Worm (Caenorhabditis elegans) whole organism, L4 larva: ENCODE results near the gene Y62H9A.9.

Source experiments
- D1046.2 ChIP-seq: fragments of 200-800 bp; sonication (Bioruptor generic); IDR thresholded peaks from 2 replicates; pipeline ENCODE4 v1.3.6; 2022; ENCODE audit warnings: missing genetic modification characterization, missing compliant biosample characterization
- F26F4.8 ChIP-seq: fragments of 200-800 bp; sonication (Bioruptor generic); conservative IDR thresholded peaks from 2 replicates; pipeline ENCODE4 v1.3.6; 2022; ENCODE audit warnings: missing genetic modification characterization, missing compliant biosample characterization
- F44E2.7 ChIP-seq: fragments of 200-800 bp; sonication (Bioruptor generic); IDR thresholded peaks from 2 replicates; pipeline ENCODE4 v2.1.2; 2022; ENCODE audit warnings: missing genetic modification characterization, missing compliant biosample characterization
- R02D3.7 ChIP-seq: fragments of 150-350 bp; sonication (generic microtip); optimal IDR thresholded peaks from 3 replicates; lab custom pipeline; 2014; ENCODE audit warnings: missing biosample characterization, missing genetic modification characterization
- Y105C5A.15 ChIP-seq: fragments of 200-800 bp; sonication (Bioruptor generic); IDR thresholded peaks from 2 replicates; pipeline ENCODE4 v1.3.6; 2022; ENCODE audit warnings: missing genetic modification characterization, missing compliant biosample characterization
- Y48G9A.11 ChIP-seq: fragments of 200-800 bp; sonication (Bioruptor generic); IDR thresholded peaks from 2 replicates; pipeline ENCODE4 v1.3.6; 2022; ENCODE audit warnings: missing genetic modification reagents, missing genetic modification characterization, missing compliant biosample characterization
- ama-1 ChIP-seq: fragments of 150-350 bp; optimal IDR thresholded peaks from 2 replicates; lab custom pipeline; 2014; ENCODE audit warnings: inconsistent platforms, mixed read lengths
- attf-4 ChIP-seq: sonication (generic microtip); optimal IDR thresholded peaks from 3 replicates; lab custom pipeline; 2017; ENCODE audit warnings: missing biosample characterization, missing genetic modification characterization
- ceh-82 ChIP-seq: sonication (generic microtip); optimal IDR thresholded peaks from 2 replicates; lab custom pipeline; 2017; ENCODE audit warnings: missing biosample characterization, missing genetic modification characterization
- cey-2 ChIP-seq: sonication (generic microtip); optimal IDR thresholded peaks from 3 replicates; lab custom pipeline; 2017; ENCODE audit warnings: missing genetic modification characterization, mild to moderate bottlenecking, missing compliant biosample characterization, antibody characterized with exemption, borderline replicate concordance; ENCODE audit not compliant: insufficient read depth
- ctbp-1 ChIP-seq: fragments of 200-800 bp; sonication (Bioruptor generic); IDR thresholded peaks from 2 replicates; pipeline ENCODE4 v1.3.6; 2022; ENCODE audit warnings: missing genetic modification reagents, missing genetic modification characterization, missing compliant biosample characterization
- daf-12 ChIP-seq: fragments of 150-350 bp; optimal IDR thresholded peaks from 2 replicates; lab custom pipeline; 2014; ENCODE audit warnings: missing biosample characterization, missing genetic modification reagents, missing genetic modification characterization
- daf-16 ChIP-seq, 3 experiments: sonication (generic microtip); optimal IDR thresholded peaks; 2 replicates each; lab custom pipeline; 2016 to 2017; ENCODE audit warnings: missing genetic modification characterization in 3 of 3, missing genetic modification reagents in 3 of 3, mild to moderate bottlenecking in 2 of 3, missing compliant biosample characterization in 2 of 3, missing biosample characterization in 1 of 3, moderate library complexity in 1 of 3
- daf-19 ChIP-seq: fragments of 200-800 bp; sonication (Bioruptor generic); conservative IDR thresholded peaks from 2 replicates; pipeline ENCODE4 v1.3.6; 2022; ENCODE audit warnings: missing genetic modification characterization, missing compliant biosample characterization
- dmd-8 ChIP-seq: fragments of 200-800 bp; sonication (Bioruptor generic); IDR thresholded peaks from 2 replicates; pipeline ENCODE4 v1.3.6; 2022; ENCODE audit warnings: missing genetic modification characterization, missing compliant biosample characterization
- duxl-1 ChIP-seq: sonication (generic microtip); optimal IDR thresholded peaks from 2 replicates; lab custom pipeline; 2016; ENCODE audit warnings: mild to moderate bottlenecking, missing genetic modification characterization, moderate library complexity, missing compliant biosample characterization; ENCODE audit not compliant: poor library complexity
- dve-1 ChIP-seq: sonication (generic microtip); optimal IDR thresholded peaks from 2 replicates; lab custom pipeline; 2017; ENCODE audit warnings: antibody characterized with exemption, mild to moderate bottlenecking, missing genetic modification characterization, missing compliant biosample characterization; ENCODE audit not compliant: insufficient read depth
- egl-27 ChIP-seq: sonication (generic microtip); optimal IDR thresholded peaks from 3 replicates; lab custom pipeline; 2017; ENCODE audit warnings: missing biosample characterization, missing genetic modification reagents, missing genetic modification characterization
- fos-1 ChIP-seq: fragments of 150-350 bp; optimal IDR thresholded peaks from 2 replicates; lab custom pipeline; 2014; ENCODE audit warnings: missing biosample characterization, missing genetic modification characterization
- hif-1 ChIP-seq, 2 experiments: sonication (generic microtip); optimal IDR thresholded peaks; 2 replicates each; lab custom pipeline; 2016 to 2017; ENCODE audit warnings: missing compliant biosample characterization in 2 of 2, missing genetic modification characterization in 2 of 2, missing genetic modification reagents in 2 of 2, missing genotype in 2 of 2, mild to moderate bottlenecking in 1 of 2
- hlh-11 ChIP-seq: fragments of 200-800 bp; sonication (Bioruptor generic); optimal IDR thresholded peaks from 2 replicates; lab custom pipeline; 2018; ENCODE audit warnings: mild to moderate bottlenecking, missing genetic modification characterization, missing compliant biosample characterization
- hmg-1.1 ChIP-seq: fragments of 200-800 bp; sonication (Bioruptor generic); IDR thresholded peaks from 2 replicates; pipeline ENCODE4 v1.3.6; 2022; ENCODE audit warnings: missing genetic modification reagents, missing genetic modification characterization, missing compliant biosample characterization
- lin-13 ChIP-seq: fragments of 150-350 bp; optimal IDR thresholded peaks from 2 replicates; lab custom pipeline; 2014; ENCODE audit warnings: missing biosample characterization, missing genetic modification reagents, missing genetic modification characterization
- lin-38 ChIP-seq: fragments of 200-800 bp; sonication (Bioruptor generic); IDR thresholded peaks from 2 replicates; pipeline ENCODE4 v1.3.6; 2022; ENCODE audit warnings: missing genetic modification reagents, missing genetic modification characterization, missing compliant biosample characterization
- lin-39 ChIP-seq: fragments of 150-350 bp; optimal IDR thresholded peaks from 2 replicates; lab custom pipeline; 2014; ENCODE audit warnings: missing biosample characterization, missing genetic modification reagents, missing genetic modification characterization
- mdt-29 ChIP-seq: fragments of 200-800 bp; sonication (Bioruptor generic); IDR thresholded peaks from 2 replicates; pipeline ENCODE4 v1.3.6; 2022; ENCODE audit warnings: missing genetic modification reagents, missing genetic modification characterization, missing compliant biosample characterization
- mep-1 ChIP-seq: fragments of 150-350 bp; sonication (generic microtip); optimal IDR thresholded peaks from 3 replicates; lab custom pipeline; 2014; ENCODE audit warnings: missing biosample characterization, missing genetic modification characterization
- mes-2 ChIP-seq: sonication (generic microtip); optimal IDR thresholded peaks from 2 replicates; lab custom pipeline; 2016; ENCODE audit warnings: missing genotype, mild to moderate bottlenecking, missing genetic modification characterization, missing compliant biosample characterization; ENCODE audit not compliant: poor library complexity, severe bottlenecking
- mxl-3 ChIP-seq: fragments of 200-800 bp; sonication (Bioruptor generic); optimal IDR thresholded peaks from 2 replicates; lab custom pipeline; 2018; ENCODE audit warnings: mild to moderate bottlenecking, missing genetic modification characterization, missing compliant biosample characterization
- nhr-11 ChIP-seq: fragments of 150-350 bp; optimal IDR thresholded peaks from 2 replicates; lab custom pipeline; 2014; ENCODE audit warnings: missing biosample characterization, missing genetic modification characterization
- nhr-25 ChIP-seq: sonication (generic microtip); optimal IDR thresholded peaks from 2 replicates; lab custom pipeline; 2017; ENCODE audit warnings: missing genetic modification characterization, mild to moderate bottlenecking, missing compliant biosample characterization, antibody characterized with exemption, moderate library complexity, borderline replicate concordance; ENCODE audit not compliant: insufficient read depth
- nhr-41 ChIP-seq: fragments of 200-800 bp; sonication (Bioruptor generic); IDR thresholded peaks from 2 replicates; pipeline ENCODE4 v1.3.6; 2022; ENCODE audit warnings: missing genetic modification reagents, missing genetic modification characterization, missing compliant biosample characterization
- nhr-42 ChIP-seq: fragments of 200-800 bp; sonication (Bioruptor generic); IDR thresholded peaks from 2 replicates; pipeline ENCODE4 v1.3.6; 2022; ENCODE audit warnings: missing genetic modification characterization, missing compliant biosample characterization
- nhr-6 ChIP-seq: fragments of 150-350 bp; optimal IDR thresholded peaks from 2 replicates; lab custom pipeline; 2014; ENCODE audit warnings: missing biosample characterization, missing genetic modification characterization
- pha-4 ChIP-seq, 2 experiments: fragments of 150-350 bp in 1 of 2; fragments of 200-800 bp in 1 of 2; sonication (Bioruptor generic) in 1 of 2; IDR thresholded peaks in 1 of 2; optimal IDR thresholded peaks in 1 of 2; 2 replicates each; pipeline versions ENCODE4 v1.3.6 to Lab custom; 2014 to 2022; ENCODE audit warnings: missing genetic modification characterization in 2 of 2, missing genetic modification reagents in 2 of 2, missing biosample characterization in 1 of 2, missing compliant biosample characterization in 1 of 2
- php-3 ChIP-seq: fragments of 200-800 bp; sonication (Bioruptor generic); IDR thresholded peaks from 2 replicates; pipeline ENCODE4 v1.3.6; 2022; ENCODE audit warnings: missing genetic modification reagents, missing genetic modification characterization, missing compliant biosample characterization
- pqm-1 ChIP-seq: sonication (generic microtip); optimal IDR thresholded peaks from 2 replicates; lab custom pipeline; 2017; ENCODE audit warnings: missing biosample characterization, missing genetic modification characterization
- rbr-2 ChIP-seq: sonication (generic microtip); optimal IDR thresholded peaks from 2 replicates; lab custom pipeline; 2016; ENCODE audit warnings: missing genotype, missing genetic modification characterization, missing compliant biosample characterization
- skn-1 ChIP-seq: fragments of 150-350 bp; optimal IDR thresholded peaks from 2 replicates; lab custom pipeline; 2014; ENCODE audit warnings: missing biosample characterization, missing genetic modification characterization
- spr-3 ChIP-seq: fragments of 200-800 bp; sonication (Bioruptor generic); optimal IDR thresholded peaks from 2 replicates; lab custom pipeline; 2018; ENCODE audit warnings: mild to moderate bottlenecking, missing genetic modification characterization, missing compliant biosample characterization
- unc-130 ChIP-seq: sonication (generic microtip); optimal IDR thresholded peaks from 2 replicates; lab custom pipeline; 2016; ENCODE audit warnings: missing genetic modification reagents, missing genetic modification characterization, missing compliant biosample characterization
- unc-62 ChIP-seq, 3 experiments: fragments of 150-350 bp in 1 of 3; sonication (generic microtip); optimal IDR thresholded peaks in 2 of 3; peaks in 1 of 3; 1 replicate in 1 of 3; 2 replicates in 2 of 3; lab custom pipeline; 2014 to 2017; ENCODE audit warnings: missing biosample characterization in 3 of 3, missing genetic modification characterization in 3 of 3, missing genetic modification reagents in 3 of 3, missing genotype in 1 of 3
- vab-7 ChIP-seq: fragments of 200-800 bp; sonication (Bioruptor generic); IDR thresholded peaks from 2 replicates; pipeline ENCODE4 v1.3.6; 2022; ENCODE audit warnings: missing genetic modification reagents, missing genetic modification characterization, missing compliant biosample characterization
- zag-1 ChIP-seq: fragments of 150-350 bp; optimal IDR thresholded peaks from 2 replicates; lab custom pipeline; 2014; ENCODE audit warnings: missing biosample characterization, missing genetic modification characterization
- zfp-3 ChIP-seq: fragments of 200-800 bp; sonication (Bioruptor generic); conservative IDR thresholded peaks from 2 replicates; pipeline ENCODE4 v1.3.6; 2022; ENCODE audit warnings: missing genetic modification reagents, missing genetic modification characterization, missing compliant biosample characterization
- zip-11 ChIP-seq: fragments of 200-800 bp; sonication (Bioruptor generic); IDR thresholded peaks from 2 replicates; pipeline ENCODE4 v1.3.6; 2022; ENCODE audit warnings: missing genetic modification characterization, missing compliant biosample characterization
- zip-2 ChIP-seq: fragments of 150-350 bp; optimal IDR thresholded peaks from 2 replicates; lab custom pipeline; 2014; ENCODE audit warnings: missing biosample characterization, missing genetic modification characterization
- ztf-11 ChIP-seq: fragments of 150-350 bp; optimal IDR thresholded peaks from 2 replicates; lab custom pipeline; 2014; ENCODE audit warnings: missing biosample characterization, missing genetic modification characterization

The Y62H9A.9 gene

ce11 chrX:11937343-11937935, 39.5 kb upstream of the Y62H9A.9 start (continued):
- TF ChIP-seq mdt-29 (GFP tag; lab: Robert Waterston, UW) = peak; percentile 95
- peak; percentile 96 to 98 for TF ChIP-seq daf-16 (GFP tag; optimal IDR thresholded peaks at IDR 0.05; lab: Kevin White, UChicago)
- peak; percentile 93 for TF ChIP-seq daf-16 (tag; optimal IDR thresholded peaks at IDR 0.05; lab: Kevin White, UChicago)
- peak; percentile 99 for TF ChIP-seq hmg-1.1 (GFP tag; lab: Robert Waterston, UW)
- peak; percentile 96 for TF ChIP-seq daf-19 (GFP tag; lab: Robert Waterston, UW)
- peak; percentile 97 for TF ChIP-seq pha-4 (GFP tag; IDR thresholded peaks at IDR 0.05; lab: Robert Waterston, UW)
- TF ChIP-seq pha-4 (tag; optimal IDR thresholded peaks at IDR 0.05; lab: Kevin White, UChicago) = peak; percentile 78
- peak; percentile 68 for TF ChIP-seq pqm-1 (tag; lab: Kevin White, UChicago)
- no peak for TF ChIP-seq skn-1 (tag; lab: Kevin White, UChicago)
- peak; percentile 72 for TF ChIP-seq dmd-8 (GFP tag; lab: Robert Waterston, UW)
- peak; percentile 99 for TF ChIP-seq nhr-11
- TF ChIP-seq mxl-3 = peak; percentile 92
- TF ChIP-seq cey-2 (tag; lab: Kevin White, UChicago) = peak; percentile 55
- TF ChIP-seq zag-1 (tag; lab: Kevin White, UChicago) = peak; percentile 94
- TF ChIP-seq rbr-2 (tag; lab: Kevin White, UChicago) = peak; percentile 99
- peak; percentile 98 for TF ChIP-seq nhr-6 (tag; lab: Kevin White, UChicago)
- peak; percentile 68 for TF ChIP-seq nhr-41 (GFP tag; lab: Robert Waterston, UW)
- TF ChIP-seq Y48G9A.11 (GFP tag; lab: Robert Waterston, UW) = no peak; the same call in 1 of the 2 replicates
- TF ChIP-seq ama-1 (lab: Kevin White, UChicago) = no peak
- TF ChIP-seq zip-11 = no peak
- TF ChIP-seq hif-1 (tag; optimal IDR thresholded peaks at IDR 0.05; lab: Kevin White, UChicago) = peak; percentile 82 to 92
- TF ChIP-seq lin-39 (tag; lab: Kevin White, UChicago) = peak; percentile 86
- TF ChIP-seq unc-130 (GFP tag; lab: Kevin White, UChicago) = peak; percentile 42
- peak; percentile 74 for TF ChIP-seq attf-4
- TF ChIP-seq mep-1 (tag; lab: Kevin White, UChicago) = peak; percentile 100
- TF ChIP-seq hlh-11 (tag; lab: Kevin White, UChicago) = peak; percentile 97
- peak; percentile 91 to 100 for TF ChIP-seq unc-62 (GFP tag; optimal IDR thresholded peaks at IDR 0.05 in 1 of 2; lab: Kevin White, UChicago)
- peak; percentile 93 for TF ChIP-seq unc-62 (tag; optimal IDR thresholded peaks at IDR 0.05; lab: Kevin White, UChicago)
- TF ChIP-seq ztf-11 = peak; percentile 84
- TF ChIP-seq fos-1 = peak; percentile 85
- peak; percentile 1 for TF ChIP-seq R02D3.7
- 0 out of 2 replicates have a peak, but pooled peaks have one; percentile 23 for TF ChIP-seq F44E2.7
- peak; percentile 100 for TF ChIP-seq dve-1 (tag; lab: Kevin White, UChicago)
- peak; percentile 98 for TF ChIP-seq lin-13 (GFP tag; lab: Kevin White, UChicago)
- no peak for TF ChIP-seq daf-12
- TF ChIP-seq F26F4.8 (GFP tag; lab: Robert Waterston, UW) = no peak
- TF ChIP-seq vab-7 (GFP tag; lab: Robert Waterston, UW) = peak; percentile 87
- TF ChIP-seq zip-2 (tag; lab: Kevin White, UChicago) = peak; percentile 98
- TF ChIP-seq duxl-1 (tag; lab: Kevin White, UChicago) = peak; percentile 99
- TF ChIP-seq mes-2 (tag; lab: Kevin White, UChicago) = peak; percentile 99
- TF ChIP-seq Y105C5A.15 = peak; percentile 75
- peak; percentile 96 for TF ChIP-seq php-3 (GFP tag; lab: Robert Waterston, UW)
- peak; percentile 98 for TF ChIP-seq spr-3 (GFP tag; lab: Kevin White, UChicago)
- peak; percentile 94 for TF ChIP-seq zfp-3 (GFP tag; lab: Robert Waterston, UW)
- TF ChIP-seq nhr-42 = peak; percentile 99
- peak; percentile 98 for TF ChIP-seq ctbp-1
- peak; percentile 88 for TF ChIP-seq lin-38 (GFP tag; lab: Robert Waterston, UW)
- peak; percentile 52 for TF ChIP-seq egl-27 (tag; lab: Kevin White, UChicago)
- TF ChIP-seq D1046.2 = peak; percentile 89; the same call in 1 of the 2 replicates
- peak; percentile 97 for TF ChIP-seq nhr-25 (tag; lab: Kevin White, UChicago)
- TF ChIP-seq ceh-82 (tag; lab: Kevin White, UChicago) = peak; percentile 66
